Worm (Caenorhabditis elegans) whole organism, mixed stage, embryonic: ENCODE data around the gene T13A10.64.

Source experiments
- ceh-39 ChIP-seq: fragments of 150-350 bp; optimal IDR thresholded peaks from 2 replicates; lab custom pipeline; 2014; ENCODE audit warnings: missing biosample characterization, missing genetic modification characterization
- ces-1 ChIP-seq: fragments of 150-350 bp; optimal IDR thresholded peaks from 2 replicates; lab custom pipeline; 2014; ENCODE audit warnings: missing biosample characterization, missing genetic modification reagents, missing genetic modification characterization
- ham-2 ChIP-seq: fragments of 200-800 bp; sonication (Bioruptor generic); optimal IDR thresholded peaks from 2 replicates; lab custom pipeline; 2018; ENCODE audit warnings: mild to moderate bottlenecking, missing genetic modification characterization, missing compliant biosample characterization
- lsy-2 ChIP-seq: fragments of 150-350 bp; optimal IDR thresholded peaks from 2 replicates; lab custom pipeline; 2014; ENCODE audit warnings: missing biosample characterization, missing genetic modification characterization
- mab-5 ChIP-seq: fragments of 150-350 bp; optimal IDR thresholded peaks from 2 replicates; lab custom pipeline; 2014; ENCODE audit warnings: missing biosample characterization, missing genetic modification characterization
- nhr-12 ChIP-seq: fragments of 150-350 bp; optimal IDR thresholded peaks from 2 replicates; lab custom pipeline; 2014; ENCODE audit warnings: missing biosample characterization, missing genetic modification characterization
- nhr-76 ChIP-seq: sonication (generic microtip); optimal IDR thresholded peaks from 2 replicates; lab custom pipeline; 2017; ENCODE audit warnings: missing biosample characterization, missing genetic modification characterization
- unc-39 ChIP-seq: fragments of 150-350 bp; optimal IDR thresholded peaks from 2 replicates; lab custom pipeline; 2014; ENCODE audit warnings: missing biosample characterization, missing genetic modification characterization

- no peak for TF ChIP-seq lsy-2 (tag; lab: Kevin White, UChicago)
- no peak for TF ChIP-seq ceh-39 (tag; lab: Kevin White, UChicago)
- TF ChIP-seq nhr-76 (tag; lab: Kevin White, UChicago): no peak
- no peak for TF ChIP-seq ces-1
- TF ChIP-seq ham-2 (GFP tag; lab: Kevin White, UChicago): no peak
- no peak for TF ChIP-seq nhr-12 (tag; lab: Kevin White, UChicago)
- TF ChIP-seq unc-39: no peak
- no peak for TF ChIP-seq mab-5 (tag; lab: Kevin White, UChicago)
Measured at ce11 chrIV:6266499-6266898, 11.8 kb downstream of the T13A10.64 start, which contains the start of gene srv-29.
